Worm (Caenorhabditis elegans): ENCODE data around the gene psf-1.

DNA sequence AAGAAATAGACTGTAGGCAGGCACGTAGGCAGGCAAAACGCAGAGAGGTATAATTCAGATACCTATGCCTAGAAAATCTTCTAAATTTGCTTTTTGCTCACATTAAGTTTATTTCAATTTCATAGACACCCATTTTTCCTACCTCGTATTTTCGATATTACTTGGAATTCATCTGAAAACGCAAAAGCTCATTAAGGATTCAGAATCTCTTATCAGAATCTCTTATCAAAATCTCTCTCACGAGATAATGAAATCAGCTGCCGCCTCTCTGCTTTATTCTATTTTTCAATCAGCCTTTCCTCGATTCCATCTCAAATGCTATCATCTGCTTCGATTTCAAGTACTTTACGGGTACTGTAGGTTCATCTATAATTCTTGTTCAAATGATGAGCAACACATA, 16.6 kb upstream of the psf-1 start:
- TF ChIP-seq fos-1 (tag; optimal IDR thresholded peaks at IDR 0.05), result no peak
- no peak for TF ChIP-seq aly-2 (tag; optimal IDR thresholded peaks at IDR 0.05)
- no peak for TF ChIP-seq nhr-12 (tag; optimal IDR thresholded peaks at IDR 0.05)
- no peak for TF ChIP-seq nhr-11 (tag; optimal IDR thresholded peaks at IDR 0.05)
- no peak for TF ChIP-seq ZK546.5 (tag; optimal IDR thresholded peaks at IDR 0.05)
- TF ChIP-seq lsy-2 (tag; optimal IDR thresholded peaks at IDR 0.05), result no peak
- TF ChIP-seq blmp-1 (tag; optimal IDR thresholded peaks at IDR 0.05; ENCODE audit: insufficient read depth), result no peak
